Worm (Caenorhabditis elegans) whole organism, L4 larva: ENCODE results near the gene K08E7.4.

Source experiments
- D1046.2 ChIP-seq: fragments of 200-800 bp; sonication (Bioruptor generic); IDR thresholded peaks from 2 replicates; pipeline ENCODE4 v1.3.6; 2022; ENCODE audit warnings: missing genetic modification characterization, missing compliant biosample characterization
- F37D6.2 ChIP-seq: sonication (generic microtip); optimal IDR thresholded peaks from 2 replicates; lab custom pipeline; 2016; ENCODE audit warnings: mild to moderate bottlenecking, missing genetic modification characterization, missing compliant biosample characterization
- F49E8.2 ChIP-seq: sonication (generic microtip); optimal IDR thresholded peaks from 2 replicates; lab custom pipeline; 2016; ENCODE audit warnings: missing compliant biosample characterization, mild to moderate bottlenecking, missing genetic modification characterization, borderline replicate concordance
- R02D3.7 ChIP-seq: fragments of 150-350 bp; sonication (generic microtip); optimal IDR thresholded peaks from 3 replicates; lab custom pipeline; 2014; ENCODE audit warnings: missing biosample characterization, missing genetic modification characterization
- Y105C5A.15 ChIP-seq: fragments of 200-800 bp; sonication (Bioruptor generic); IDR thresholded peaks from 2 replicates; pipeline ENCODE4 v1.3.6; 2022; ENCODE audit warnings: missing genetic modification characterization, missing compliant biosample characterization
- aha-1 ChIP-seq: fragments of 150-350 bp; peaks from one replicate; lab custom pipeline; 2014; ENCODE audit warnings: missing biosample characterization, missing genetic modification characterization
- ama-1 ChIP-seq: fragments of 150-350 bp; optimal IDR thresholded peaks from 2 replicates; lab custom pipeline; 2014; ENCODE audit warnings: inconsistent platforms, mixed read lengths
- attf-4 ChIP-seq: sonication (generic microtip); optimal IDR thresholded peaks from 3 replicates; lab custom pipeline; 2017; ENCODE audit warnings: missing biosample characterization, missing genetic modification characterization
- ceh-20 ChIP-seq: fragments of 200-800 bp; sonication (Bioruptor generic); IDR thresholded peaks from 2 replicates; pipeline ENCODE4 v1.3.6; 2022; ENCODE audit warnings: missing genetic modification reagents, missing genetic modification characterization, missing compliant biosample characterization
- ceh-44 ChIP-seq: fragments of 200-800 bp; sonication (Bioruptor generic); IDR thresholded peaks from 2 replicates; pipeline ENCODE4 v1.3.6; 2022; ENCODE audit warnings: missing genetic modification reagents, missing genetic modification characterization, missing compliant biosample characterization
- ctbp-1 ChIP-seq: fragments of 200-800 bp; sonication (Bioruptor generic); IDR thresholded peaks from 2 replicates; pipeline ENCODE4 v1.3.6; 2022; ENCODE audit warnings: missing genetic modification reagents, missing genetic modification characterization, missing compliant biosample characterization
- dve-1 ChIP-seq: sonication (generic microtip); optimal IDR thresholded peaks from 2 replicates; lab custom pipeline; 2017; ENCODE audit warnings: antibody characterized with exemption, mild to moderate bottlenecking, missing genetic modification characterization, missing compliant biosample characterization; ENCODE audit not compliant: insufficient read depth
- egl-43 ChIP-seq: fragments of 200-800 bp; sonication (Bioruptor generic); IDR thresholded peaks from 2 replicates; pipeline ENCODE4 v1.3.6; 2022; ENCODE audit warnings: missing genetic modification reagents, missing genetic modification characterization, missing compliant biosample characterization
- fkh-10 ChIP-seq: fragments of 150-350 bp; optimal IDR thresholded peaks from 2 replicates; lab custom pipeline; 2014; ENCODE audit warnings: missing biosample characterization, missing genetic modification reagents, missing genetic modification characterization
- gei-8 ChIP-seq: fragments of 200-800 bp; sonication (Bioruptor generic); optimal IDR thresholded peaks from 2 replicates; lab custom pipeline; 2018; ENCODE audit warnings: mild to moderate bottlenecking, missing genetic modification characterization, missing compliant biosample characterization
- hlh-11 ChIP-seq: fragments of 200-800 bp; sonication (Bioruptor generic); optimal IDR thresholded peaks from 2 replicates; lab custom pipeline; 2018; ENCODE audit warnings: mild to moderate bottlenecking, missing genetic modification characterization, missing compliant biosample characterization
- hlh-30 ChIP-seq: sonication (generic microtip); optimal IDR thresholded peaks from 2 replicates; lab custom pipeline; 2017; ENCODE audit warnings: antibody characterized with exemption, mild to moderate bottlenecking, missing genetic modification characterization, missing compliant biosample characterization; ENCODE audit not compliant: insufficient read depth
- hmg-1.1 ChIP-seq: fragments of 200-800 bp; sonication (Bioruptor generic); IDR thresholded peaks from 2 replicates; pipeline ENCODE4 v1.3.6; 2022; ENCODE audit warnings: missing genetic modification reagents, missing genetic modification characterization, missing compliant biosample characterization
- jun-1 ChIP-seq: fragments of 150-350 bp; optimal IDR thresholded peaks from 2 replicates; lab custom pipeline; 2014; ENCODE audit warnings: missing biosample characterization, missing genetic modification reagents, missing genetic modification characterization
- lim-7 ChIP-seq: fragments of 200-800 bp; sonication (Bioruptor generic); IDR thresholded peaks from 2 replicates; pipeline ENCODE4 v1.3.6; 2022; ENCODE audit warnings: missing genetic modification characterization, missing compliant biosample characterization
- lin-13 ChIP-seq: fragments of 150-350 bp; optimal IDR thresholded peaks from 2 replicates; lab custom pipeline; 2014; ENCODE audit warnings: missing biosample characterization, missing genetic modification reagents, missing genetic modification characterization
- lin-15B ChIP-seq: fragments of 150-350 bp; sonication (generic microtip); optimal IDR thresholded peaks from 3 replicates; lab custom pipeline; 2014; ENCODE audit warnings: missing biosample characterization, missing genetic modification characterization
- lin-38 ChIP-seq: fragments of 200-800 bp; sonication (Bioruptor generic); IDR thresholded peaks from 2 replicates; pipeline ENCODE4 v1.3.6; 2022; ENCODE audit warnings: missing genetic modification reagents, missing genetic modification characterization, missing compliant biosample characterization
- lin-39 ChIP-seq: fragments of 150-350 bp; optimal IDR thresholded peaks from 2 replicates; lab custom pipeline; 2014; ENCODE audit warnings: missing biosample characterization, missing genetic modification reagents, missing genetic modification characterization
- lsy-2 ChIP-seq, 2 experiments: fragments of 150-350 bp in 1 of 2; sonication (generic microtip) in 1 of 2; optimal IDR thresholded peaks; 2 replicates each; lab custom pipeline; 2014 to 2017; ENCODE audit warnings: missing biosample characterization in 2 of 2, missing genetic modification characterization in 2 of 2
- madf-5 ChIP-seq, 2 experiments: fragments of 200-800 bp; sonication (Bioruptor generic); IDR thresholded peaks; 2 replicates each; pipeline ENCODE4 v1.3.6; 2022; ENCODE audit warnings: missing compliant biosample characterization in 2 of 2, missing genetic modification characterization in 2 of 2
- madf-9 ChIP-seq: fragments of 200-800 bp; sonication (Bioruptor generic); conservative IDR thresholded peaks from 2 replicates; pipeline ENCODE4 v1.3.6; 2022; ENCODE audit warnings: missing genetic modification reagents, missing genetic modification characterization, missing compliant biosample characterization
- mdl-1 ChIP-seq, 2 experiments: fragments of 150-350 bp in 1 of 2; sonication (generic microtip) in 1 of 2; optimal IDR thresholded peaks; 2 replicates each; lab custom pipeline; 2014 to 2017; ENCODE audit warnings: missing biosample characterization in 2 of 2, missing genetic modification characterization in 2 of 2
- mep-1 ChIP-seq: fragments of 150-350 bp; sonication (generic microtip); optimal IDR thresholded peaks from 3 replicates; lab custom pipeline; 2014; ENCODE audit warnings: missing biosample characterization, missing genetic modification characterization
- mes-2 ChIP-seq: sonication (generic microtip); optimal IDR thresholded peaks from 2 replicates; lab custom pipeline; 2016; ENCODE audit warnings: missing genotype, mild to moderate bottlenecking, missing genetic modification characterization, missing compliant biosample characterization; ENCODE audit not compliant: poor library complexity, severe bottlenecking
- mxl-2 ChIP-seq: fragments of 200-800 bp; sonication (Bioruptor generic); conservative IDR thresholded peaks from 2 replicates; pipeline ENCODE4 v1.3.6; 2022; ENCODE audit warnings: missing genetic modification reagents, missing genetic modification characterization, missing compliant biosample characterization
- nhr-10 ChIP-seq: fragments of 150-350 bp; optimal IDR thresholded peaks from 2 replicates; lab custom pipeline; 2014; ENCODE audit warnings: missing biosample characterization, missing genetic modification characterization
- nhr-102 ChIP-seq: sonication (generic microtip); optimal IDR thresholded peaks from 2 replicates; lab custom pipeline; 2016; ENCODE audit warnings: mild to moderate bottlenecking, missing genetic modification characterization, moderate library complexity, missing compliant biosample characterization
- nhr-41 ChIP-seq: fragments of 200-800 bp; sonication (Bioruptor generic); IDR thresholded peaks from 2 replicates; pipeline ENCODE4 v1.3.6; 2022; ENCODE audit warnings: missing genetic modification reagents, missing genetic modification characterization, missing compliant biosample characterization
- nhr-48 ChIP-seq: sonication (generic microtip); optimal IDR thresholded peaks from 2 replicates; lab custom pipeline; 2016; ENCODE audit warnings: mild to moderate bottlenecking, missing genetic modification characterization, missing compliant biosample characterization
- nhr-6 ChIP-seq: fragments of 150-350 bp; optimal IDR thresholded peaks from 2 replicates; lab custom pipeline; 2014; ENCODE audit warnings: missing biosample characterization, missing genetic modification characterization
- nhr-77 ChIP-seq: fragments of 150-350 bp; optimal IDR thresholded peaks from 2 replicates; lab custom pipeline; 2014; ENCODE audit warnings: missing biosample characterization, missing genetic modification characterization
- rbr-2 ChIP-seq: sonication (generic microtip); optimal IDR thresholded peaks from 2 replicates; lab custom pipeline; 2016; ENCODE audit warnings: missing genotype, missing genetic modification characterization, missing compliant biosample characterization
- saeg-2 ChIP-seq: fragments of 200-800 bp; sonication (Bioruptor generic); IDR thresholded peaks from 2 replicates; pipeline ENCODE4 v1.3.6; 2022; ENCODE audit warnings: missing genetic modification reagents, missing genetic modification characterization, missing compliant biosample characterization
- set-16 ChIP-seq: fragments of 200-800 bp; sonication (Bioruptor generic); IDR thresholded peaks from 2 replicates; pipeline ENCODE4 v1.3.6; 2022; ENCODE audit warnings: missing genetic modification reagents, missing genetic modification characterization, missing compliant biosample characterization
- skn-1 ChIP-seq: fragments of 150-350 bp; optimal IDR thresholded peaks from 2 replicates; lab custom pipeline; 2014; ENCODE audit warnings: missing biosample characterization, missing genetic modification characterization
- snpc-1.2 ChIP-seq: fragments of 200-800 bp; sonication (Bioruptor generic); IDR thresholded peaks from 2 replicates; pipeline ENCODE4 v1.3.6; 2022; ENCODE audit warnings: missing genetic modification reagents, missing genetic modification characterization, missing compliant biosample characterization
- tra-1 ChIP-seq: fragments of 200-800 bp; sonication (Bioruptor generic); IDR thresholded peaks from 2 replicates; pipeline ENCODE4 v1.3.6; 2022; ENCODE audit warnings: missing genetic modification reagents, missing genetic modification characterization, missing compliant biosample characterization
- unc-39 ChIP-seq: sonication (generic microtip); optimal IDR thresholded peaks from 2 replicates; lab custom pipeline; 2017; ENCODE audit warnings: missing biosample characterization, missing genetic modification characterization
- vab-7 ChIP-seq: fragments of 200-800 bp; sonication (Bioruptor generic); IDR thresholded peaks from 2 replicates; pipeline ENCODE4 v1.3.6; 2022; ENCODE audit warnings: missing genetic modification reagents, missing genetic modification characterization, missing compliant biosample characterization
- zip-2 ChIP-seq: fragments of 150-350 bp; optimal IDR thresholded peaks from 2 replicates; lab custom pipeline; 2014; ENCODE audit warnings: missing biosample characterization, missing genetic modification characterization
- ztf-11 ChIP-seq: fragments of 150-350 bp; optimal IDR thresholded peaks from 2 replicates; lab custom pipeline; 2014; ENCODE audit warnings: missing biosample characterization, missing genetic modification characterization

The K08E7.4 gene

ce11 chrIV:12585966-12586365 lies 15.0 kb upstream of the K08E7.4 start, which contains the start of gene K08E7.8:
Gene K08E7.8 (minus strand): TSS chrIV:12586066.
- TF ChIP-seq hlh-11 (tag; lab: Kevin White, UChicago) (no peak), snpc-1.2 (GFP tag; lab: Robert Waterston, UW) (no peak), ceh-20 (GFP tag; lab: Robert Waterston, UW) (no peak), fkh-10 (GFP tag; lab: Kevin White, UChicago) (no peak), nhr-6 (tag; lab: Kevin White, UChicago) (no peak), saeg-2 (GFP tag; lab: Robert Waterston, UW) (no peak), nhr-48 (tag; lab: Kevin White, UChicago) (no peak), lin-13 (GFP tag; lab: Kevin White, UChicago) (no peak), dve-1 (tag; lab: Kevin White, UChicago) (no peak), nhr-102 (tag; lab: Kevin White, UChicago) (no peak), Y105C5A.15 (GFP tag; lab: Robert Waterston, UW) (no peak), egl-43 (GFP tag; lab: Robert Waterston, UW) (no peak), madf-9 (GFP tag; lab: Robert Waterston, UW) (no peak)
- TF ChIP-seq, all 104 proteins: peak for 0

- peak; percentile 14 for TF ChIP-seq hlh-30 (tag; lab: Kevin White, UChicago)
- peak; percentile 46; the same call in 1 of the 2 replicates for TF ChIP-seq hmg-1.1 (GFP tag; lab: Robert Waterston, UW)
- no peak for TF ChIP-seq Y105C5A.15 (GFP tag; lab: Robert Waterston, UW)
- TF ChIP-seq vab-7 (GFP tag; lab: Robert Waterston, UW): 0 out of 2 replicates have a peak, but pooled peaks have one; percentile 26
- TF ChIP-seq mep-1 (tag; lab: Kevin White, UChicago): peak; percentile 71
- TF ChIP-seq nhr-77 (tag; lab: Kevin White, UChicago): no peak
- TF ChIP-seq F37D6.2 (tag; lab: Kevin White, UChicago): peak; percentile 2
- no peak for TF ChIP-seq madf-5 (GFP tag; IDR thresholded peaks at IDR 0.05; lab: Robert Waterston, UW)
- peak in 1 of 2 experiments; percentile 44 for TF ChIP-seq lsy-2 (tag; optimal IDR thresholded peaks at IDR 0.05; lab: Kevin White, UChicago)
- TF ChIP-seq lin-38 (GFP tag; lab: Robert Waterston, UW): no peak
- 0 out of 2 replicates have a peak, but pooled peaks have one; percentile 42 for TF ChIP-seq ctbp-1
- peak in 1 of 2 experiments; percentile 2 for TF ChIP-seq mdl-1 (tag; optimal IDR thresholded peaks at IDR 0.05; lab: Kevin White, UChicago)
- peak; percentile 67 for TF ChIP-seq rbr-2 (tag; lab: Kevin White, UChicago)
- peak; percentile 54; the same call in 1 of the 2 replicates for TF ChIP-seq set-16
- peak; percentile 24 for TF ChIP-seq mes-2 (tag; lab: Kevin White, UChicago)
- peak; percentile 34 for TF ChIP-seq fkh-10 (GFP tag; lab: Kevin White, UChicago)
- TF ChIP-seq, all 104 proteins: peak for 12
Observed at ce11 chrIV:12584146-12584545, 13.2 kb upstream of the K08E7.4 start.

- TF ChIP-seq F49E8.2: no peak
- 0 out of 2 replicates have a peak, but pooled peaks have one; percentile 14 for TF ChIP-seq hmg-1.1 (GFP tag; lab: Robert Waterston, UW)
- TF ChIP-seq gei-8 (GFP tag; lab: Kevin White, UChicago): no peak
- no peak for TF ChIP-seq nhr-41 (GFP tag; lab: Robert Waterston, UW)
- peak in 1 of 2 experiments; percentile 42 for TF ChIP-seq lsy-2 (tag; optimal IDR thresholded peaks at IDR 0.05; lab: Kevin White, UChicago)
- no peak for TF ChIP-seq ama-1 (lab: Kevin White, UChicago)
- no peak for TF ChIP-seq attf-4
- peak; percentile 54 for TF ChIP-seq rbr-2 (tag; lab: Kevin White, UChicago)
- no peak for TF ChIP-seq nhr-10 (tag; lab: Kevin White, UChicago)
- TF ChIP-seq R02D3.7 (tag; lab: Kevin White, UChicago): no peak
- no peak for TF ChIP-seq unc-39 (tag; lab: Kevin White, UChicago)
- TF ChIP-seq lin-39: no peak
- no peak for TF ChIP-seq Y105C5A.15 (GFP tag; lab: Robert Waterston, UW)
- no peak for TF ChIP-seq zip-2 (tag; lab: Kevin White, UChicago)
- TF ChIP-seq lin-15B (tag; lab: Kevin White, UChicago): no peak
- TF ChIP-seq lim-7 (GFP tag; lab: Robert Waterston, UW): no peak
- TF ChIP-seq ztf-11 (tag; lab: Kevin White, UChicago): no peak
- TF ChIP-seq fkh-10 (GFP tag; lab: Kevin White, UChicago): peak; percentile 46
- TF ChIP-seq nhr-102 (tag; lab: Kevin White, UChicago): no peak
- no peak for TF ChIP-seq jun-1 (tag; lab: Kevin White, UChicago)
- no peak for TF ChIP-seq ceh-44 (GFP tag; lab: Robert Waterston, UW)
- no peak for TF ChIP-seq skn-1
- TF ChIP-seq aha-1 (tag; lab: Kevin White, UChicago): peak; percentile 88
- no peak for TF ChIP-seq tra-1 (GFP tag; lab: Robert Waterston, UW)
- no peak for TF ChIP-seq mxl-2 (GFP tag; lab: Robert Waterston, UW)
- no peak for TF ChIP-seq D1046.2 (GFP tag; lab: Robert Waterston, UW)
- TF ChIP-seq saeg-2 (GFP tag; lab: Robert Waterston, UW): no peak
Observed at ce11 chrIV:12583181-12583580, 12.2 kb upstream of the K08E7.4 start.
